Fruit fly (Drosophila melanogaster) whole organism, embryonic: ENCODE data around the gene CG12321.

ENCODE experiments used
- B-H2 ChIP-seq: fragments of 200-800 bp; sonication (Bioruptor generic); optimal IDR thresholded peaks from 2 replicates; lab custom pipeline; 2018; ENCODE audit warnings: missing biosample characterization, mild to moderate bottlenecking, missing genetic modification characterization
- CG11247 ChIP-seq: fragments of 200-800 bp; sonication (Bioruptor generic); IDR thresholded peaks from 2 replicates; pipeline ENCODE4 v1.3.6; 2022; ENCODE audit warnings: missing biosample characterization, missing genetic modification characterization
- CG12391 ChIP-seq: fragments of 200-800 bp; sonication (Bioruptor generic); optimal IDR thresholded peaks from 3 replicates; lab custom pipeline; 2018; ENCODE audit warnings: missing biosample characterization, mild to moderate bottlenecking, missing genetic modification characterization, moderate library complexity
- CG13123 ChIP-seq: fragments of 200-800 bp; sonication (Bioruptor generic); optimal IDR thresholded peaks from 2 replicates; lab custom pipeline; 2016; ENCODE audit warnings: missing biosample characterization, missing genetic modification characterization
- CG14860 ChIP-seq: fragments of 200-800 bp; sonication (Bioruptor generic); IDR thresholded peaks from 3 replicates; pipeline ENCODE4 v1.3.6; 2022; ENCODE audit warnings: missing biosample characterization, missing genetic modification characterization; ENCODE audit not compliant: partially characterized antibody
- CG15269 ChIP-seq: fragments of 200-800 bp; sonication (Bioruptor generic); optimal IDR thresholded peaks from 2 replicates; lab custom pipeline; 2018; ENCODE audit warnings: missing biosample characterization, mild to moderate bottlenecking, missing genetic modification characterization, moderate library complexity
- CG17361 ChIP-seq: fragments of 200-800 bp; sonication (Bioruptor generic); IDR thresholded peaks from 3 replicates; pipeline ENCODE4 v1.3.6; 2022; ENCODE audit warnings: missing biosample characterization, missing genetic modification characterization
- CG18011 ChIP-seq: fragments of 200-800 bp; sonication (Bioruptor generic); optimal IDR thresholded peaks from 2 replicates; lab custom pipeline; 2017; ENCODE audit warnings: missing biosample characterization, missing genetic modification characterization, mild to moderate bottlenecking, moderate library complexity, missing genotype
- CG32772 ChIP-seq: fragments of 200-800 bp; sonication (Bioruptor generic); IDR thresholded peaks from 2 replicates; pipeline ENCODE4 v1.3.6; 2022; ENCODE audit warnings: missing biosample characterization, missing genetic modification characterization
- CG33557 ChIP-seq: fragments of 200-800 bp; sonication (Bioruptor generic); optimal IDR thresholded peaks from 2 replicates; lab custom pipeline; 2019; ENCODE audit warnings: missing biosample characterization, mild to moderate bottlenecking, missing genetic modification characterization, moderate library complexity
- CG34224 ChIP-seq: fragments of 200-800 bp; sonication (Bioruptor generic); IDR thresholded peaks from 3 replicates; pipeline ENCODE4 v1.3.6; 2022; ENCODE audit warnings: missing biosample characterization, missing genetic modification characterization; ENCODE audit not compliant: partially characterized antibody
- CG4404 ChIP-seq: fragments of 200-800 bp; sonication (Bioruptor generic); IDR thresholded peaks from 2 replicates; pipeline ENCODE4 v1.3.6; 2022; ENCODE audit warnings: missing biosample characterization, missing genetic modification characterization
- CG4820 ChIP-seq: fragments of 200-800 bp; sonication (Bioruptor generic); optimal IDR thresholded peaks from 3 replicates; lab custom pipeline; 2016; ENCODE audit warnings: missing biosample characterization, missing genetic modification characterization
- CG5953 ChIP-seq: fragments of 200-800 bp; sonication (Bioruptor generic); IDR thresholded peaks from 2 replicates; pipeline ENCODE4 v1.3.6; 2022; ENCODE audit warnings: missing biosample characterization, missing genetic modification characterization
- CG6689 ChIP-seq: fragments of 200-800 bp; sonication (Bioruptor generic); IDR thresholded peaks from 2 replicates; pipeline ENCODE4 v1.3.6; 2022; ENCODE audit warnings: missing biosample characterization, missing genetic modification characterization
- CG6765 ChIP-seq: fragments of 200-800 bp; sonication (Bioruptor generic); optimal IDR thresholded peaks from 3 replicates; lab custom pipeline; 2017; ENCODE audit warnings: missing biosample characterization, mild to moderate bottlenecking, missing genetic modification characterization
- Camta ChIP-seq: fragments of 200-800 bp; sonication (Bioruptor generic); optimal IDR thresholded peaks from 2 replicates; lab custom pipeline; 2016; ENCODE audit warnings: missing biosample characterization, missing genetic modification characterization
- Dfd ChIP-seq, 2 experiments: fragments of >200 bp; optimal IDR thresholded peaks; 2 replicates each; lab custom pipeline; 2017; ENCODE audit warnings: missing biosample characterization in 2 of 2, missing genetic modification characterization in 2 of 2
- Dip3 ChIP-seq: fragments of 200-800 bp; sonication (Bioruptor generic); optimal IDR thresholded peaks from 3 replicates; lab custom pipeline; 2016; ENCODE audit warnings: missing biosample characterization, missing genetic modification characterization
- Dref ChIP-seq: fragments of 200-800 bp; sonication (Bioruptor generic); IDR thresholded peaks from 2 replicates; pipeline ENCODE4 v1.3.6; 2022; ENCODE audit warnings: missing biosample characterization, missing genetic modification characterization
- E2f1 ChIP-seq: fragments of 200-800 bp; sonication (Bioruptor generic); IDR thresholded peaks from 2 replicates; pipeline ENCODE4 v1.3.6; 2022; ENCODE audit warnings: missing biosample characterization, missing genetic modification characterization
- Fer1 ChIP-seq: fragments of 200-800 bp; sonication (Bioruptor generic); optimal IDR thresholded peaks from 2 replicates; lab custom pipeline; 2017; ENCODE audit warnings: missing biosample characterization, mild to moderate bottlenecking, missing genetic modification characterization
- HHEX ChIP-seq: fragments of 200-800 bp; sonication (Bioruptor generic); optimal IDR thresholded peaks from 3 replicates; lab custom pipeline; 2017; ENCODE audit warnings: missing biosample characterization, mild to moderate bottlenecking, missing genetic modification characterization, missing genetic modification reagents
- Lhr ChIP-seq: fragments of 200-800 bp; sonication (Bioruptor generic); optimal IDR thresholded peaks from 3 replicates; lab custom pipeline; 2017; ENCODE audit warnings: mild to moderate bottlenecking, missing biosample characterization, missing genetic modification reagents, missing genetic modification characterization
- Oli ChIP-seq: fragments of 200-800 bp; sonication (Bioruptor generic); optimal IDR thresholded peaks from 2 replicates; lab custom pipeline; 2018; ENCODE audit warnings: missing biosample characterization, mild to moderate bottlenecking, missing genetic modification characterization, moderate library complexity
- Ptx1 ChIP-seq: fragments of 200-800 bp; sonication (Bioruptor generic); IDR thresholded peaks from 2 replicates; pipeline ENCODE4 v1.3.6; 2022; ENCODE audit warnings: missing biosample characterization, missing genetic modification characterization
- Scr ChIP-seq: fragments of 200-800 bp; sonication (Bioruptor generic); IDR thresholded peaks from 2 replicates; pipeline ENCODE4 v1.3.6; 2022; ENCODE audit warnings: missing biosample characterization, missing genetic modification characterization; ENCODE audit not compliant: partially characterized antibody
- Vsx1 ChIP-seq: fragments of 200-800 bp; sonication (Bioruptor generic); optimal IDR thresholded peaks from 2 replicates; lab custom pipeline; 2017; ENCODE audit warnings: missing biosample characterization, mild to moderate bottlenecking, missing genetic modification characterization, missing genetic modification reagents
- abd-A ChIP-seq: fragments of 200-800 bp; sonication (Bioruptor generic); optimal IDR thresholded peaks from 3 replicates; lab custom pipeline; 2019; ENCODE audit warnings: missing biosample characterization, mild to moderate bottlenecking, missing genetic modification characterization, moderate library complexity
- ash1 ChIP-seq: fragments of 200-800 bp; sonication (Bioruptor generic); optimal IDR thresholded peaks from 2 replicates; lab custom pipeline; 2018; ENCODE audit warnings: missing biosample characterization, mild to moderate bottlenecking, missing genetic modification characterization
- btn ChIP-seq: fragments of 200-800 bp; sonication (Bioruptor generic); optimal IDR thresholded peaks from 2 replicates; lab custom pipeline; 2016; ENCODE audit warnings: missing biosample characterization, missing genetic modification characterization
- cas ChIP-seq: fragments of 200-800 bp; sonication (Bioruptor generic); IDR thresholded peaks from 2 replicates; pipeline ENCODE4 v1.3.6; 2022; ENCODE audit warnings: missing biosample characterization, missing genetic modification characterization
- cg ChIP-seq: fragments of 200-800 bp; sonication (Bioruptor generic); optimal IDR thresholded peaks from 3 replicates; lab custom pipeline; 2019; ENCODE audit warnings: missing biosample characterization, mild to moderate bottlenecking, missing genetic modification characterization, moderate library complexity
- dimm ChIP-seq: fragments of 200-800 bp; sonication (Bioruptor generic); IDR thresholded peaks from 2 replicates; pipeline ENCODE4 v1.3.6; 2022; ENCODE audit warnings: missing biosample characterization, missing genetic modification characterization
- eyg ChIP-seq: fragments of 200-800 bp; sonication (Bioruptor generic); optimal IDR thresholded peaks from 3 replicates; lab custom pipeline; 2016; ENCODE audit warnings: missing biosample characterization, missing genetic modification characterization
- gfzf ChIP-seq: fragments of 200-800 bp; sonication (Bioruptor generic); optimal IDR thresholded peaks from 2 replicates; lab custom pipeline; 2016; ENCODE audit warnings: missing biosample characterization, mild to moderate bottlenecking, missing genetic modification characterization, moderate library complexity
- gro ChIP-seq: fragments of 200-800 bp; sonication (Bioruptor generic); optimal IDR thresholded peaks from 2 replicates; lab custom pipeline; 2016; ENCODE audit warnings: missing biosample characterization, missing genetic modification characterization
- ken ChIP-seq: fragments of 200-800 bp; sonication (Bioruptor generic); IDR thresholded peaks from 3 replicates; pipeline ENCODE4 v1.3.6; 2022; ENCODE audit warnings: missing biosample characterization, missing genetic modification characterization
- kni ChIP-seq: fragments of 200-800 bp; sonication (Bioruptor generic); optimal IDR thresholded peaks from 3 replicates; lab custom pipeline; 2017; ENCODE audit warnings: mild to moderate bottlenecking, missing biosample characterization, missing genetic modification reagents, missing genetic modification characterization
- lilli ChIP-seq: fragments of 200-800 bp; sonication (Bioruptor generic); optimal IDR thresholded peaks from 3 replicates; lab custom pipeline; 2016; ENCODE audit warnings: missing biosample characterization, missing genetic modification characterization
- pita ChIP-seq: fragments of 200-800 bp; sonication (Bioruptor generic); optimal IDR thresholded peaks from 2 replicates; lab custom pipeline; 2017; ENCODE audit warnings: missing biosample characterization, mild to moderate bottlenecking, missing genetic modification characterization
- repo ChIP-seq: fragments of 200-800 bp; sonication (Bioruptor generic); optimal IDR thresholded peaks from 2 replicates; lab custom pipeline; 2016; ENCODE audit warnings: missing biosample characterization, missing genetic modification characterization
- rib ChIP-seq: fragments of 200-800 bp; sonication (Bioruptor generic); IDR thresholded peaks from 2 replicates; pipeline ENCODE4 v1.3.6; 2022; ENCODE audit warnings: missing biosample characterization, missing genetic modification characterization
- sc ChIP-seq, 3 experiments: fragments of >200 bp in 2 of 3; fragments of 200-800 bp in 1 of 3; sonication (Bioruptor generic) in 1 of 3; optimal IDR thresholded peaks; 2 replicates in 2 of 3; 3 replicates in 1 of 3; lab custom pipeline; 2017; ENCODE audit warnings: mild to moderate bottlenecking in 1 of 3, missing biosample characterization in 1 of 3, missing genetic modification characterization in 1 of 3, missing genetic modification reagents in 1 of 3
- sens ChIP-seq: fragments of 200-800 bp; sonication (Bioruptor generic); peaks from one replicate; lab custom pipeline; 2016; ENCODE audit warnings: missing biosample characterization, missing genetic modification characterization
- slou ChIP-seq: fragments of 200-800 bp; sonication (Bioruptor generic); optimal IDR thresholded peaks from 3 replicates; lab custom pipeline; 2016; ENCODE audit warnings: missing biosample characterization, missing genetic modification characterization
- so ChIP-seq: fragments of 200-800 bp; sonication (Bioruptor generic); IDR thresholded peaks from 3 replicates; pipeline ENCODE4 v1.3.6; 2022; ENCODE audit warnings: missing biosample characterization, missing genetic modification characterization
- stc ChIP-seq: fragments of 200-800 bp; sonication (Bioruptor generic); IDR thresholded peaks from 2 replicates; pipeline ENCODE4 v1.3.6; 2022; ENCODE audit warnings: missing biosample characterization, missing genetic modification characterization
- tap ChIP-seq: fragments of 200-800 bp; optimal IDR thresholded peaks from 3 replicates; lab custom pipeline; 2019; ENCODE audit warnings: missing biosample characterization, mild to moderate bottlenecking, missing genetic modification characterization, moderate library complexity
- zen2 ChIP-seq: fragments of 200-800 bp; sonication (Bioruptor generic); IDR thresholded peaks from 3 replicates; pipeline ENCODE4 v1.3.6; 2022; ENCODE audit warnings: missing biosample characterization, missing genetic modification characterization; ENCODE audit not compliant: partially characterized antibody

The CG12321 gene

dm6 chr3R:18168398-18168797 lies 20.1 kb downstream of the CG12321 start (continued):
- TF ChIP-seq zen2 (GFP tag; lab: Robert Waterston, UW) (peak; percentile 25; the same call in 1 of the 3 replicates), cg (GFP tag; lab: Kevin White, UChicago) (no peak), Camta (GFP tag; lab: Kevin White, UChicago) (no peak), Dfd (GFP tag; optimal IDR thresholded peaks at IDR 0.05; lab: Kevin White, UChicago) (no peak), cas (GFP tag; lab: Robert Waterston, UW) (no peak), Scr (peak; percentile 22; the same call in 1 of the 2 replicates), slou (GFP tag; lab: Kevin White, UChicago) (no peak), stc (GFP tag; lab: Robert Waterston, UW) (no peak), Vsx1 (GFP tag; lab: Kevin White, UChicago) (no peak), CG6765 (GFP tag; lab: Kevin White, UChicago) (peak; percentile 67), btn (GFP tag; lab: Kevin White, UChicago) (no peak), Dref (GFP tag; lab: Robert Waterston, UW) (peak; percentile 27; the same call in 1 of the 2 replicates), CG13123 (GFP tag; lab: Kevin White, UChicago) (no peak), ken (GFP tag; lab: Robert Waterston, UW) (no peak), CG11247 (no peak), kni (GFP tag; lab: Kevin White, UChicago) (no peak), so (0 out of 3 replicates have a peak, but pooled peaks have one; percentile 8), Oli (tag; lab: Kevin White, UChicago) (no peak), CG33557 (GFP tag; lab: Kevin White, UChicago) (no peak), ash1 (GFP tag; lab: Kevin White, UChicago) (no peak), CG17361 (0 out of 3 replicates have a peak, but pooled peaks have one; percentile 5), CG4820 (GFP tag; lab: Kevin White, UChicago) (no peak), tap (no peak), CG18011 (GFP tag; lab: Kevin White, UChicago) (no peak), gfzf (GFP tag; lab: Kevin White, UChicago) (peak; percentile 1), Dip3 (GFP tag; lab: Kevin White, UChicago) (peak; percentile 21), repo (no peak), CG14860 (GFP tag; lab: Robert Waterston, UW) (no peak), B-H2 (GFP tag; lab: Kevin White, UChicago) (peak; percentile 55), Fer1 (peak; percentile 32), CG4404 (no peak), Lhr (GFP tag; lab: Kevin White, UChicago) (no peak), gro (GFP tag; lab: Kevin White, UChicago) (no peak), pita (GFP tag; lab: Kevin White, UChicago) (no peak), CG34224 (GFP tag; lab: Robert Waterston, UW) (peak; percentile 43; the same call in 2 of the 3 replicates), HHEX (GFP tag; lab: Kevin White, UChicago) (no peak), abd-A (no peak), dimm (no peak), rib (GFP tag; lab: Robert Waterston, UW) (0 out of 2 replicates have a peak, but pooled peaks have one; percentile 9), E2f1 (GFP tag; lab: Robert Waterston, UW) (no peak), CG6689 (GFP tag; lab: Robert Waterston, UW) (0 out of 2 replicates have a peak, but pooled peaks have one; percentile 11), CG12391 (tag; lab: Kevin White, UChicago) (peak; percentile 31), Ptx1 (0 out of 2 replicates have a peak, but pooled peaks have one; percentile 21), sens (GFP tag; lab: Kevin White, UChicago) (no peak), CG5953 (no peak), lilli (GFP tag; lab: Kevin White, UChicago) (peak; percentile 11), sc (optimal IDR thresholded peaks at IDR 0.05; lab: Kevin White, UChicago) (no peak), sc (GFP tag; optimal IDR thresholded peaks at IDR 0.05; lab: Kevin White, UChicago) (no peak), CG32772 (GFP tag; lab: Robert Waterston, UW) (0 out of 2 replicates have a peak, but pooled peaks have one; percentile 8), CG15269 (tag; lab: Kevin White, UChicago) (peak; percentile 38), eyg (no peak)
